Worm (Caenorhabditis elegans) whole organism, midembryonic: ENCODE results near the gene E02H1.6.

Experiments used
- T22C8.4 ChIP-seq: fragments of 200-800 bp; sonication (Bioruptor generic); IDR thresholded peaks from 2 replicates; pipeline ENCODE4 v1.3.6; 2022; ENCODE audit warnings: missing genetic modification characterization, missing compliant biosample characterization
- cog-1 ChIP-seq: sonication (generic microtip); optimal IDR thresholded peaks from 2 replicates; lab custom pipeline; 2016; ENCODE audit warnings: missing genetic modification characterization, missing compliant biosample characterization
- flt-1 ChIP-seq: fragments of 200-800 bp; sonication (Bioruptor generic); IDR thresholded peaks from 2 replicates; pipeline ENCODE4 v1.3.6; 2022; ENCODE audit warnings: missing genetic modification characterization, missing compliant biosample characterization
- klf-2 ChIP-seq: fragments of 200-800 bp; sonication (Bioruptor generic); conservative IDR thresholded peaks from 2 replicates; pipeline ENCODE4 v1.3.6; 2022; ENCODE audit warnings: missing genetic modification reagents, missing genetic modification characterization, missing compliant biosample characterization
- med-1 ChIP-seq: sonication (generic microtip); optimal IDR thresholded peaks from 2 replicates; lab custom pipeline; 2017; ENCODE audit warnings: missing genetic modification characterization, mild to moderate bottlenecking, missing compliant biosample characterization, antibody characterized with exemption, missing genetic modification reagents; ENCODE audit not compliant: insufficient read depth
- ref-1 ChIP-seq: fragments of 200-800 bp; sonication (Bioruptor generic); conservative IDR thresholded peaks from 2 replicates; pipeline ENCODE4 v1.3.6; 2022; ENCODE audit warnings: missing genetic modification reagents, missing genetic modification characterization, missing compliant biosample characterization
- tab-1 ChIP-seq: fragments of 200-800 bp; sonication (Bioruptor generic); IDR thresholded peaks from 2 replicates; pipeline ENCODE4 v1.3.6; 2022; ENCODE audit warnings: missing genetic modification characterization, missing compliant biosample characterization
- ztf-23 ChIP-seq: fragments of 200-800 bp; sonication (Bioruptor generic); IDR thresholded peaks from 2 replicates; pipeline ENCODE4 v1.3.6; 2022; ENCODE audit warnings: missing genetic modification reagents, missing genetic modification characterization, missing compliant biosample characterization
- ztf-29 ChIP-seq: fragments of 200-800 bp; sonication (Bioruptor generic); IDR thresholded peaks from 2 replicates; pipeline ENCODE4 v1.3.6; 2022; ENCODE audit warnings: missing genetic modification reagents, missing genetic modification characterization, missing compliant biosample characterization

- TF ChIP-seq flt-1 (GFP tag; lab: Robert Waterston, UW) (no peak), tab-1 (GFP tag; lab: Robert Waterston, UW) (no peak), cog-1 (tag; lab: Kevin White, UChicago) (peak; percentile 69), ztf-23 (GFP tag; lab: Robert Waterston, UW) (no peak), klf-2 (GFP tag; lab: Robert Waterston, UW) (no peak), med-1 (GFP tag; lab: Kevin White, UChicago) (no peak), T22C8.4 (GFP tag; lab: Robert Waterston, UW) (no peak), ztf-29 (GFP tag; lab: Robert Waterston, UW) (no peak), ref-1 (GFP tag; lab: Robert Waterston, UW) (no peak)
Measured at ce11 chrII:9603419-9603818, 6.9 kb downstream of the E02H1.6 start.
